Worm (Caenorhabditis elegans) whole organism, L4/young adult: ENCODE data around the gene T23F11.2.

ENCODE experiments used
- dao-5 ChIP-seq: sonication (generic microtip); optimal IDR thresholded peaks from 2 replicates; lab custom pipeline; 2016; ENCODE audit warnings: missing genotype, missing genetic modification characterization, moderate library complexity, missing compliant biosample characterization
- him-1 ChIP-seq: sonication (generic microtip); optimal IDR thresholded peaks from 2 replicates; lab custom pipeline; 2016; ENCODE audit warnings: missing genotype, missing genetic modification reagents, missing genetic modification characterization, missing compliant biosample characterization

DNA sequence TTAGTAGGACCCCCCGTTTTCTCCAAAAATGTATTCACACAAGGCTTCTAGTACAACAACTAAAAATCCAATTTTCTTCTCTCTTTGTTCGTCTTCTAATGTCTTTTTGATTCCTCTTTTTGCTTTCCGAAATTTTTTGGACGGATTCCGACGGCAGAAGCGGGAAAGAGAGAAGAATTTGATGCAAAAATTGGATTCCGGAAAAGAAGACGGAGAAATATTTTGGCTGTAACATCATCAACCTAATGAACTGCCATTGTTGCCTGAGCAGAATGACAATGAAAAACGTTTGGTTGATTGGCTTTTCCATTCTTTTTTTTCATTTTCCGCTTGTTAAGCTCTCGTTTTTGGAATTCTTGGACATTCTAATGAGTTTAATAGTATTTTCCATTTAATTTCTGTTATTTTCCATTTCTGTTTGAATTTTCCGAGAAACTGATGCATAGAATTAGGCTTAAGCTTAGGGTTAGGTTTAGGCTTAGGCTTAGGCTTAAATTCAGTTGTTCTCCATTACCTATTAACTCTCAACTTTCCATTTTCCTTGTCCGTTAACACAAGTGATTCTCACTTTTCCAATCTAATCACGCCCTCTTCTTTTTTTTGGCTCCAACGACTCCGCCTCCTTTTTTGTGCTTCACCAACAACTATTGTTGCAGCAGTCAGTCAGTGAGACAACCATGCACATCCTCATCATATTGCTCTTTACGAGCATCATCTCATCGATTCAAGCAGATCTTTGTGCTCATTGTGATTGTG lies 32.7 kb downstream of the T23F11.2 start, which contains the start of gene lron-5:
- no peak for TF ChIP-seq dao-5 (tag; lab: Kevin White, UChicago)
- no peak for TF ChIP-seq him-1 (tag; lab: Kevin White, UChicago)
